Fruit fly (Drosophila melanogaster) whole organism, embryonic: ENCODE measurements around the gene Drsl1.

Source experiments
- Aef1 ChIP-seq: fragments of 200-800 bp; sonication (Bioruptor generic); IDR thresholded peaks from 3 replicates; pipeline ENCODE4 v1.3.6; 2022; ENCODE audit warnings: missing biosample characterization, missing genetic modification characterization
- Antp ChIP-seq: fragments of 200-800 bp; sonication (Bioruptor generic); optimal IDR thresholded peaks from 3 replicates; lab custom pipeline; 2016; ENCODE audit warnings: missing biosample characterization, missing genetic modification characterization
- Awh ChIP-seq: fragments of 200-800 bp; sonication (Bioruptor generic); IDR thresholded peaks from 2 replicates; pipeline ENCODE4, ENCODE4 v1.3.6; 2022; ENCODE audit warnings: missing biosample characterization, missing genetic modification characterization
- CG10209 ChIP-seq: fragments of 200-800 bp; sonication (Bioruptor generic); optimal IDR thresholded peaks from 3 replicates; lab custom pipeline; 2017; ENCODE audit warnings: missing biosample characterization, mild to moderate bottlenecking, missing genetic modification characterization, missing genetic modification reagents
- CG1024 ChIP-seq: fragments of 200-800 bp; sonication (Bioruptor generic); IDR thresholded peaks from 2 replicates; pipeline ENCODE4 v1.3.6; 2022; ENCODE audit warnings: missing biosample characterization, missing genetic modification characterization
- CG12104 ChIP-seq: fragments of 200-800 bp; sonication (Bioruptor generic); optimal IDR thresholded peaks from 3 replicates; lab custom pipeline; 2016; ENCODE audit warnings: missing biosample characterization, missing genetic modification characterization
- CG14050 ChIP-seq: fragments of 200-800 bp; sonication (Bioruptor generic); IDR thresholded peaks from 3 replicates; pipeline ENCODE4 v1.3.6; 2022; ENCODE audit warnings: missing biosample characterization, missing genetic modification characterization
- CG14965 ChIP-seq: fragments of 200-800 bp; sonication (Bioruptor generic); optimal IDR thresholded peaks from 2 replicates; lab custom pipeline; 2016; ENCODE audit warnings: missing biosample characterization, missing genetic modification characterization, borderline replicate concordance
- CG1792 ChIP-seq: fragments of 200-800 bp; sonication (Bioruptor generic); optimal IDR thresholded peaks from 2 replicates; lab custom pipeline; 2016; ENCODE audit warnings: missing biosample characterization, missing genetic modification characterization
- CG2116 ChIP-seq: fragments of 200-800 bp; sonication (Bioruptor generic); optimal IDR thresholded peaks from 3 replicates; lab custom pipeline; 2018; ENCODE audit warnings: missing biosample characterization, mild to moderate bottlenecking, missing genetic modification characterization
- CG3281 ChIP-seq: fragments of 200-800 bp; sonication (Bioruptor generic); optimal IDR thresholded peaks from 3 replicates; lab custom pipeline; 2017; ENCODE audit warnings: missing biosample characterization, mild to moderate bottlenecking, missing genetic modification characterization
- CG34376 ChIP-seq: fragments of 200-800 bp; sonication (Bioruptor generic); optimal IDR thresholded peaks from 2 replicates; lab custom pipeline; 2018; ENCODE audit warnings: missing biosample characterization, mild to moderate bottlenecking, missing genetic modification characterization
- CG3995 ChIP-seq: fragments of 200-800 bp; sonication (Bioruptor generic); optimal IDR thresholded peaks from 3 replicates; lab custom pipeline; 2016; ENCODE audit warnings: missing biosample characterization, missing genetic modification characterization
- CG6683 ChIP-seq: fragments of 200-800 bp; sonication (Bioruptor generic); optimal IDR thresholded peaks from 2 replicates; lab custom pipeline; 2017; ENCODE audit warnings: missing biosample characterization, mild to moderate bottlenecking, missing genetic modification characterization, missing genetic modification reagents
- CG6765 ChIP-seq: fragments of 200-800 bp; sonication (Bioruptor generic); optimal IDR thresholded peaks from 3 replicates; lab custom pipeline; 2017; ENCODE audit warnings: missing biosample characterization, mild to moderate bottlenecking, missing genetic modification characterization
- CG7839 ChIP-seq: fragments of 200-800 bp; sonication (Bioruptor generic); optimal IDR thresholded peaks from 3 replicates; lab custom pipeline; 2018; ENCODE audit warnings: missing biosample characterization, mild to moderate bottlenecking, missing genetic modification characterization, moderate library complexity
- CG8089 ChIP-seq: fragments of 200-800 bp; sonication (Bioruptor generic); optimal IDR thresholded peaks from 3 replicates; lab custom pipeline; 2016; ENCODE audit warnings: missing biosample characterization, missing genetic modification characterization
- CG9932 ChIP-seq: fragments of 200-800 bp; sonication (Bioruptor generic); IDR thresholded peaks from 2 replicates; pipeline ENCODE4 v1.3.6; 2022; ENCODE audit warnings: missing biosample characterization, missing genetic modification characterization
- CkIIα-i1 ChIP-seq: fragments of 200-800 bp; sonication (Bioruptor generic); IDR thresholded peaks from 2 replicates; pipeline ENCODE4 v1.3.6; 2022; ENCODE audit warnings: missing biosample characterization, missing genetic modification characterization
- D19A ChIP-seq: fragments of 200-800 bp; optimal IDR thresholded peaks from 3 replicates; lab custom pipeline; 2019; ENCODE audit warnings: missing biosample characterization, mild to moderate bottlenecking, missing genetic modification characterization, moderate library complexity
- Dad ChIP-seq: fragments of 200-800 bp; sonication (Bioruptor generic); optimal IDR thresholded peaks from 3 replicates; lab custom pipeline; 2016; ENCODE audit warnings: missing biosample characterization, missing genetic modification characterization
- Doc3 ChIP-seq: fragments of 200-800 bp; sonication (Bioruptor generic); IDR thresholded peaks from 3 replicates; pipeline ENCODE4 v1.3.6; 2022; ENCODE audit warnings: missing biosample characterization, missing genetic modification characterization; ENCODE audit not compliant: partially characterized antibody
- Ets65A ChIP-seq: fragments of 200-800 bp; sonication (Bioruptor generic); peaks from one replicate; lab custom pipeline; 2016; ENCODE audit warnings: missing biosample characterization, missing genetic modification characterization
- Gug ChIP-seq: fragments of 200-800 bp; sonication (Bioruptor generic); IDR thresholded peaks from 4 replicates; pipeline ENCODE4 v1.3.6; 2022; ENCODE audit warnings: missing biosample characterization, missing genetic modification characterization
- Hr39 ChIP-seq: fragments of >200 bp; optimal IDR thresholded peaks from 2 replicates; lab custom pipeline; 2017
- Kr ChIP-seq: fragments of 200-800 bp; sonication (Bioruptor generic); optimal IDR thresholded peaks from 2 replicates; lab custom pipeline; 2017; ENCODE audit warnings: missing biosample characterization, mild to moderate bottlenecking, missing genetic modification characterization
- NC2β ChIP-seq: fragments of 200-800 bp; sonication (Bioruptor generic); optimal IDR thresholded peaks from 2 replicates; lab custom pipeline; 2016; ENCODE audit warnings: missing biosample characterization, missing genetic modification characterization
- Neu2 ChIP-seq: fragments of 200-800 bp; sonication (Bioruptor generic); optimal IDR thresholded peaks from 3 replicates; lab custom pipeline; 2016; ENCODE audit warnings: missing biosample characterization, missing genetic modification characterization, borderline replicate concordance
- Oaz ChIP-seq: fragments of 200-800 bp; sonication (Bioruptor generic); IDR thresholded peaks from 2 replicates; pipeline ENCODE4 v1.3.6; 2022; ENCODE audit warnings: missing biosample characterization, missing genetic modification characterization
- Opbp ChIP-seq: fragments of 200-800 bp; sonication (Bioruptor generic); IDR thresholded peaks from 3 replicates; pipeline ENCODE4 v1.3.6; 2022; ENCODE audit warnings: missing biosample characterization, missing genetic modification characterization; ENCODE audit not compliant: partially characterized antibody
- Poxn ChIP-seq: fragments of 200-800 bp; sonication (Bioruptor generic); IDR thresholded peaks from 2 replicates; pipeline ENCODE4 v1.3.6; 2022; ENCODE audit warnings: missing biosample characterization, missing genetic modification characterization
- Ravus ChIP-seq: fragments of 200-800 bp; sonication (Bioruptor generic); IDR thresholded peaks from 2 replicates; pipeline ENCODE4 v1.3.6; 2022; ENCODE audit warnings: missing biosample characterization, missing genetic modification characterization
- Rx ChIP-seq: fragments of 200-800 bp; sonication (Bioruptor generic); IDR thresholded peaks from 2 replicates; pipeline ENCODE4 v1.3.6; 2022; ENCODE audit warnings: missing biosample characterization, missing genetic modification characterization
- Sox100B ChIP-seq: fragments of 200-800 bp; sonication (Bioruptor generic); optimal IDR thresholded peaks from 3 replicates; lab custom pipeline; 2018; ENCODE audit warnings: missing biosample characterization, mild to moderate bottlenecking, missing genetic modification characterization
- Trl ChIP-seq, 3 experiments: fragments of >200 bp in 2 of 3; fragments of 200-800 bp in 1 of 3; sonication (Bioruptor generic) in 1 of 3; optimal IDR thresholded peaks; 2 replicates in 1 of 3; 3 replicates in 2 of 3; lab custom pipeline; 2016 to 2017; ENCODE audit warnings: missing biosample characterization in 1 of 3, missing genetic modification characterization in 1 of 3
- Xrp1 ChIP-seq: fragments of 200-800 bp; sonication (Bioruptor generic); IDR thresholded peaks from 2 replicates; pipeline ENCODE4 v1.3.6; 2022; ENCODE audit warnings: missing biosample characterization, missing genetic modification characterization
- bcd ChIP-seq: fragments of 200-800 bp; sonication (Bioruptor generic); optimal IDR thresholded peaks from 2 replicates; lab custom pipeline; 2017; ENCODE audit warnings: missing biosample characterization, mild to moderate bottlenecking, missing genetic modification characterization
- btn ChIP-seq: fragments of 200-800 bp; sonication (Bioruptor generic); optimal IDR thresholded peaks from 2 replicates; lab custom pipeline; 2016; ENCODE audit warnings: missing biosample characterization, missing genetic modification characterization
- cad ChIP-seq: fragments of >200 bp; optimal IDR thresholded peaks from 2 replicates; lab custom pipeline; 2017; ENCODE audit warnings: missing biosample characterization, missing genetic modification characterization
- cato ChIP-seq: fragments of 200-800 bp; sonication (Bioruptor generic); optimal IDR thresholded peaks from 2 replicates; lab custom pipeline; 2016; ENCODE audit warnings: missing biosample characterization, missing genetic modification characterization, borderline replicate concordance
- dan ChIP-seq: fragments of 200-800 bp; sonication (Bioruptor generic); IDR thresholded peaks from 2 replicates; pipeline ENCODE4 v1.3.6; 2022; ENCODE audit warnings: missing biosample characterization, missing genetic modification characterization
- dm ChIP-seq: fragments of 200-800 bp; sonication (Bioruptor generic); optimal IDR thresholded peaks from 3 replicates; lab custom pipeline; 2016; ENCODE audit warnings: missing biosample characterization, missing genetic modification characterization
- fru ChIP-seq: fragments of >200 bp; optimal IDR thresholded peaks from 2 replicates; lab custom pipeline; 2017
- gce ChIP-seq: fragments of 200-800 bp; sonication (Bioruptor generic); IDR thresholded peaks from 3 replicates; pipeline ENCODE4 v1.3.6; 2022; ENCODE audit warnings: missing biosample characterization, missing genetic modification characterization
- jing ChIP-seq: fragments of 200-800 bp; sonication (Bioruptor generic); optimal IDR thresholded peaks from 2 replicates; lab custom pipeline; 2018; ENCODE audit warnings: missing biosample characterization, mild to moderate bottlenecking, missing genetic modification characterization
- jumu ChIP-seq: fragments of 200-800 bp; sonication (Bioruptor generic); optimal IDR thresholded peaks from 3 replicates; lab custom pipeline; 2016; ENCODE audit warnings: missing biosample characterization, missing genetic modification characterization
- nom ChIP-seq: fragments of 200-800 bp; sonication (Bioruptor generic); optimal IDR thresholded peaks from 2 replicates; lab custom pipeline; 2017; ENCODE audit warnings: missing biosample characterization, missing genetic modification characterization, mild to moderate bottlenecking, moderate library complexity, missing genetic modification reagents
- rib ChIP-seq: fragments of 200-800 bp; sonication (Bioruptor generic); IDR thresholded peaks from 2 replicates; pipeline ENCODE4 v1.3.6; 2022; ENCODE audit warnings: missing biosample characterization, missing genetic modification characterization
- schlank ChIP-seq: fragments of 200-800 bp; sonication (Bioruptor generic); optimal IDR thresholded peaks from 2 replicates; lab custom pipeline; 2018; ENCODE audit warnings: missing biosample characterization, mild to moderate bottlenecking, missing genetic modification characterization
- sqz ChIP-seq: fragments of 200-800 bp; sonication (Bioruptor generic); optimal IDR thresholded peaks from 3 replicates; lab custom pipeline; 2018; ENCODE audit warnings: missing biosample characterization, mild to moderate bottlenecking, missing genetic modification characterization
- trem ChIP-seq: fragments of 200-800 bp; optimal IDR thresholded peaks from 3 replicates; lab custom pipeline; 2019; ENCODE audit warnings: missing biosample characterization, mild to moderate bottlenecking, missing genetic modification characterization, moderate library complexity
- zen2 ChIP-seq: fragments of 200-800 bp; sonication (Bioruptor generic); IDR thresholded peaks from 3 replicates; pipeline ENCODE4 v1.3.6; 2022; ENCODE audit warnings: missing biosample characterization, missing genetic modification characterization; ENCODE audit not compliant: partially characterized antibody

Gene Drsl1

DNA sequence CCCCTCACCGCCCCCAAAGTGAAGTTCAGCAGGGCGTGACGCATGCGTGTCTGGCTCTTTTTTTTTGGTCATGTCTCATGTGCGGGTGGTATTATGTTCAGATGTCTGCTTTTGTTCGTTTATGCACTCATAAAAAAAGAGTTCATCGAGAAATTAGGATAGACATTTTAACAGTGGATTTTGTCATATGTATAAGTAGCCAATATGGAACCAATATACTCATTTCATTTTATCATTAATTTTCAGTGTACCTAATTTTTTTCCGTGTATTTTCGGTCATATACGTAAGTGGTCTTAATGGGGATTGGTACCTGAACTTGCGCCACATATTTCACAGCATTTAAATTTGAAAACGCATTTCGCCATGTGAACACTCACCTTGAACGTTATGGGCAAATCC lies 35.2 kb downstream of the Drsl1 start (continued):
- TF ChIP-seq CG14965 (peak; percentile 31), Xrp1 (GFP tag; lab: Robert Waterston, UW) (peak; percentile 78), Sox100B (GFP tag; lab: Kevin White, UChicago) (peak; percentile 61), CG6683 (no peak), fru (no peak), dan (GFP tag; lab: Robert Waterston, UW) (no peak), Hr39 (lab: Kevin White, UChicago) (no peak), Doc3 (GFP tag; lab: Robert Waterston, UW) (no peak), CG8089 (GFP tag; lab: Kevin White, UChicago) (no peak), jing (GFP tag; lab: Kevin White, UChicago) (no peak), Awh (GFP tag; lab: Robert Waterston, UW) (peak; percentile 76), CG10209 (GFP tag; lab: Kevin White, UChicago) (peak; percentile 35), CG2116 (GFP tag; lab: Kevin White, UChicago) (no peak), bcd (GFP tag; lab: Kevin White, UChicago) (peak; percentile 49), Poxn (no peak), CG1792 (GFP tag; lab: Kevin White, UChicago) (peak; percentile 6), Ets65A (GFP tag; lab: Kevin White, UChicago) (peak; percentile 60), CG14050 (GFP tag; lab: Robert Waterston, UW) (peak; percentile 61), Ravus (GFP tag; lab: Robert Waterston, UW) (peak; percentile 9; the same call in 1 of the 2 replicates), CG6765 (no peak), CG1024 (GFP tag; lab: Robert Waterston, UW) (peak; percentile 65), jumu (no peak), gce (0 out of 3 replicates have a peak, but pooled peaks have one; percentile 22), nom (GFP tag; lab: Kevin White, UChicago) (no peak), btn (peak; percentile 63), CG34376 (GFP tag; lab: Kevin White, UChicago) (no peak), CG3281 (GFP tag; lab: Kevin White, UChicago) (no peak), CG7839 (peak; percentile 59), Trl (optimal IDR thresholded peaks at IDR 0.05; lab: Kevin White, UChicago) (no peak), Trl (GFP tag; optimal IDR thresholded peaks at IDR 0.05; lab: Kevin White, UChicago) (peak; percentile 3), Antp (GFP tag; lab: Kevin White, UChicago) (peak; percentile 22), NC2β (no peak), rib (no peak), Rx (GFP tag; lab: Robert Waterston, UW) (peak; percentile 42; the same call in 1 of the 2 replicates), CG3995 (GFP tag; lab: Kevin White, UChicago) (no peak), Aef1 (GFP tag; lab: Robert Waterston, UW) (peak; percentile 62), Gug (0 out of 4 replicates have a peak, but pooled peaks have one; percentile 10), Neu2 (no peak), trem (tag; lab: Kevin White, UChicago) (peak; percentile 19), Opbp (GFP tag; lab: Robert Waterston, UW) (no peak), schlank (tag; lab: Kevin White, UChicago) (no peak), zen2 (GFP tag; lab: Robert Waterston, UW) (no peak), Kr (GFP tag; lab: Kevin White, UChicago) (no peak), Oaz (GFP tag; lab: Robert Waterston, UW) (peak; percentile 67), Dad (GFP tag; lab: Kevin White, UChicago) (peak; percentile 16), CG9932 (no peak; the same call in 1 of the 2 replicates), CkIIα-i1 (GFP tag; lab: Robert Waterston, UW) (no peak), dm (no peak), D19A (peak; percentile 52), cad (GFP tag; lab: Kevin White, UChicago) (no peak), sqz (GFP tag; lab: Kevin White, UChicago) (peak; percentile 74), CG12104 (GFP tag; lab: Kevin White, UChicago) (no peak), cato (no peak)
